Worm (Caenorhabditis elegans): ENCODE data around the gene C27B7.6.

DNA sequence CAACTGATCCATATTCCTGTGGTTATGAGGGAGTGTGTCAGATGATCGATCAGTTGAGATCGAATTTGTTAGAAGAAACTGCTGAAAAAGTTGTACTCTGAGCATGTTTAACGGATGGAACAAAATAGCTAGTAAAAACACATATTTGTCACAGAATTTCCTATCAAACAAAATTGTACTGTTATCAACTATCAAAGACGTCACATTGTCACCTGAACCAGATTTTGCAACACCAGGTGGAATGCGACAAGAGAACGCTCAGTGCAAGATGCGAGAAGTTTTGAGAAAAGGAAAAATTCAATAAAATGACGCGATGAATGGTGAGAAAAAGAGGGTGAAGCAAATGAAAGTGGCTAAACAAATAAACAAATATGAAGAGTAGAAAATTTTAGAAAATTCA lies 38.6 kb downstream of the C27B7.6 start:
- TF ChIP-seq unc-62 (GFP tag; optimal IDR thresholded peaks at IDR 0.05) = no peak
- no peak for TF ChIP-seq skn-1 (tag; optimal IDR thresholded peaks at IDR 0.05)
- TF ChIP-seq unc-39 (tag; optimal IDR thresholded peaks at IDR 0.05) = no peak
- TF ChIP-seq ama-1 (optimal IDR thresholded peaks at IDR 0.05) = no peak
- no peak for TF ChIP-seq egl-27 (tag; optimal IDR thresholded peaks at IDR 0.05)
